Worm (Caenorhabditis elegans): ENCODE measurements around the gene C05B5.1.
A peak's percentile ranks its signal among the peaks of the same experiment; 100 is the strongest.

C05B5.1 gene

ce11 chrIII:9965444-9965843 is 22.8 kb downstream of the C05B5.1 start:
- no peak for TF ChIP-seq ceh-90 (tag; optimal IDR thresholded peaks at IDR 0.05)
- TF ChIP-seq blmp-1 (tag; optimal IDR thresholded peaks at IDR 0.05): peak; percentile 39
- no peak for TF ChIP-seq Y116A8C.19 (tag; optimal IDR thresholded peaks at IDR 0.05; ENCODE audit: borderline replicate concordance)
- TF ChIP-seq nhr-28 (tag; optimal IDR thresholded peaks at IDR 0.05): no peak
- TF ChIP-seq isw-1 (GFP tag; IDR thresholded peaks at IDR 0.05): no peak
- no peak for TF ChIP-seq tlp-1 (tag; optimal IDR thresholded peaks at IDR 0.05)
- TF ChIP-seq nhr-84 (tag; optimal IDR thresholded peaks at IDR 0.05): no peak
- no peak for TF ChIP-seq nhr-11 (tag; optimal IDR thresholded peaks at IDR 0.05)
- TF ChIP-seq fos-1 (tag; optimal IDR thresholded peaks at IDR 0.05): no peak

- no peak for TF ChIP-seq ceh-63 (GFP tag; optimal IDR thresholded peaks at IDR 0.05)
- TF ChIP-seq egl-13 (tag; optimal IDR thresholded peaks at IDR 0.05): no peak
- TF ChIP-seq nhr-47 (tag; optimal IDR thresholded peaks at IDR 0.05): no peak
- no peak for TF ChIP-seq fkh-10 (GFP tag; optimal IDR thresholded peaks at IDR 0.05)
- no peak for TF ChIP-seq fkh-4 (tag; optimal IDR thresholded peaks at IDR 0.05; ENCODE audit: borderline replicate concordance)
- no peak for TF ChIP-seq blmp-1 (tag; optimal IDR thresholded peaks at IDR 0.05)
- TF ChIP-seq mef-2 (tag; optimal IDR thresholded peaks at IDR 0.05): no peak
- TF ChIP-seq lin-14 (GFP tag; optimal IDR thresholded peaks at IDR 0.05): no peak
- TF ChIP-seq fkh-8 (tag; optimal IDR thresholded peaks at IDR 0.05): no peak
- TF ChIP-seq nhr-71 (tag; optimal IDR thresholded peaks at IDR 0.05): no peak
- TF ChIP-seq nhr-20 (tag; optimal IDR thresholded peaks at IDR 0.05): no peak
- no peak for TF ChIP-seq lir-3 (tag; optimal IDR thresholded peaks at IDR 0.05; ENCODE audit: poor library complexity)
- TF ChIP-seq lsy-2 (tag; optimal IDR thresholded peaks at IDR 0.05): no peak
- no peak for TF ChIP-seq nhr-85 (tag)
- TF ChIP-seq lin-13 (GFP tag; optimal IDR thresholded peaks at IDR 0.05): no peak
- no peak for TF ChIP-seq unc-98 (GFP tag; IDR thresholded peaks at IDR 0.05)
Measured at ce11 chrIII:9964416-9964815, 23.8 kb downstream of the C05B5.1 start.

- no peak for TF ChIP-seq mef-2 (tag; optimal IDR thresholded peaks at IDR 0.05)
- no peak for TF ChIP-seq lin-39 (tag; optimal IDR thresholded peaks at IDR 0.05)
- TF ChIP-seq nhr-12 (tag; optimal IDR thresholded peaks at IDR 0.05): no peak
- no peak for TF ChIP-seq nhr-76 (tag; optimal IDR thresholded peaks at IDR 0.05)
- no peak for TF ChIP-seq fkh-8 (tag; optimal IDR thresholded peaks at IDR 0.05)
- no peak for TF ChIP-seq egl-13 (tag; optimal IDR thresholded peaks at IDR 0.05)
Measured at ce11 chrIII:9963447-9963846, 24.8 kb downstream of the C05B5.1 start.

- no peak for TF ChIP-seq lin-35 (GFP tag; optimal IDR thresholded peaks at IDR 0.05)
- TF ChIP-seq C34B4.2 (tag; optimal IDR thresholded peaks at IDR 0.05): no peak
- TF ChIP-seq lin-13 (GFP tag; optimal IDR thresholded peaks at IDR 0.05): no peak
- no peak for TF ChIP-seq mep-1 (tag; optimal IDR thresholded peaks at IDR 0.05)
- TF ChIP-seq C16A3.4 (tag; optimal IDR thresholded peaks at IDR 0.05): no peak
- TF ChIP-seq skn-1 (tag; optimal IDR thresholded peaks at IDR 0.05): peak; percentile 69
- no peak for TF ChIP-seq nhr-90 (tag; optimal IDR thresholded peaks at IDR 0.05; ENCODE audit: poor library complexity)
- TF ChIP-seq tbx-2 (tag; optimal IDR thresholded peaks at IDR 0.05): no peak
- no peak for TF ChIP-seq unc-30 (tag; optimal IDR thresholded peaks at IDR 0.05)
- TF ChIP-seq ceh-63 (GFP tag; optimal IDR thresholded peaks at IDR 0.05): no peak
- TF ChIP-seq lir-3 (tag; optimal IDR thresholded peaks at IDR 0.05; ENCODE audit: poor library complexity): no peak
- TF ChIP-seq elt-2 (tag; optimal IDR thresholded peaks at IDR 0.05): no peak
- peak; percentile 52 for TF ChIP-seq nhr-85 (tag)
- TF ChIP-seq zip-4 (GFP tag; optimal IDR thresholded peaks at IDR 0.05): peak; percentile 54
- TF ChIP-seq hlh-17 (GFP tag; optimal IDR thresholded peaks at IDR 0.05; ENCODE audit: borderline replicate concordance): no peak
- peak; percentile 88 for TF ChIP-seq jun-1 (tag; optimal IDR thresholded peaks at IDR 0.05)
- TF ChIP-seq ceh-88 (GFP tag; IDR thresholded peaks at IDR 0.05): no peak
- TF ChIP-seq ceh-8 (GFP tag; optimal IDR thresholded peaks at IDR 0.05): no peak
- no peak for TF ChIP-seq sptf-1 (tag; optimal IDR thresholded peaks at IDR 0.05)
- peak; percentile 27 for TF ChIP-seq fos-1 (tag; optimal IDR thresholded peaks at IDR 0.05)
- no peak for TF ChIP-seq hlh-4 (tag; optimal IDR thresholded peaks at IDR 0.05)
- TF ChIP-seq dpl-1 (GFP tag; optimal IDR thresholded peaks at IDR 0.05): no peak
- TF ChIP-seq swsn-7 (tag; optimal IDR thresholded peaks at IDR 0.05): no peak
- TF ChIP-seq ceh-90 (tag; optimal IDR thresholded peaks at IDR 0.05): no peak
- no peak for TF ChIP-seq efl-3 (GFP tag; optimal IDR thresholded peaks at IDR 0.05)
- TF ChIP-seq sup-37 (GFP tag; optimal IDR thresholded peaks at IDR 0.05): no peak
Measured at ce11 chrIII:9956665-9957401, 31.4 kb downstream of the C05B5.1 start, which contains the start of gene alx-1. Gene alx-1 (plus strand): TSS chrIII:9957351.

All from whole organism, L1 larva.